Fruit fly (Drosophila melanogaster) whole organism, wandering third instar larva: ENCODE data around the gene CG9263.

Source experiments
- Abd-B ChIP-seq: fragments of >200 bp; optimal IDR thresholded peaks from 2 replicates; lab custom pipeline; 2017; ENCODE audit warnings: missing biosample characterization, missing genetic modification characterization
- CG9705 ChIP-seq: fragments of 200-800 bp; sonication (Bioruptor generic); optimal IDR thresholded peaks from 2 replicates; lab custom pipeline; 2018; ENCODE audit warnings: missing biosample characterization, mild to moderate bottlenecking, missing genetic modification characterization
- CrebA ChIP-seq: fragments of 200-800 bp; sonication (Bioruptor generic); optimal IDR thresholded peaks from 2 replicates; lab custom pipeline; 2016; ENCODE audit warnings: missing biosample characterization, mild to moderate bottlenecking, missing genetic modification characterization, borderline replicate concordance
- Dfd ChIP-seq: fragments of >200 bp; optimal IDR thresholded peaks from 2 replicates; lab custom pipeline; 2017; ENCODE audit warnings: missing biosample characterization, missing genetic modification characterization
- Dif ChIP-seq: fragments of 200-275, 200-300 bp; sonication (Bioruptor generic); optimal IDR thresholded peaks from 2 replicates; lab custom pipeline; 2018; ENCODE audit warnings: missing biosample characterization, missing genetic modification characterization; ENCODE audit not compliant: partially characterized antibody
- GATAd ChIP-seq: sonication (Bioruptor generic); optimal IDR thresholded peaks from 2 replicates; lab custom pipeline; 2016; ENCODE audit warnings: missing biosample characterization, missing genetic modification characterization
- HLH106 ChIP-seq: fragments of 200-800 bp; optimal IDR thresholded peaks from 3 replicates; lab custom pipeline; 2019; ENCODE audit warnings: missing biosample characterization, mild to moderate bottlenecking, missing genetic modification characterization, moderate library complexity
- Hnf4 ChIP-seq: fragments of 200-800 bp; sonication (Bioruptor generic); optimal IDR thresholded peaks from 2 replicates; lab custom pipeline; 2016; ENCODE audit warnings: missing biosample characterization, mild to moderate bottlenecking, missing genetic modification characterization
- Hr78 ChIP-seq: fragments of >200 bp; optimal IDR thresholded peaks from 2 replicates; lab custom pipeline; 2017; ENCODE audit warnings: missing biosample characterization, missing genetic modification characterization
- Hr83 ChIP-seq: fragments of 200-300 bp; sonication (Bioruptor generic); optimal IDR thresholded peaks from 2 replicates; lab custom pipeline; 2016; ENCODE audit warnings: missing biosample characterization, mild to moderate bottlenecking, missing genetic modification characterization, moderate library complexity; ENCODE audit not compliant: poor library complexity, severe bottlenecking
- Jra ChIP-seq: sonication (Bioruptor generic); optimal IDR thresholded peaks from 2 replicates; lab custom pipeline; 2016; ENCODE audit warnings: missing biosample characterization, missing genetic modification characterization
- Mio ChIP-seq: sonication (Bioruptor generic); optimal IDR thresholded peaks from 2 replicates; lab custom pipeline; 2016; ENCODE audit warnings: missing biosample characterization, missing genetic modification characterization
- Myc ChIP-seq: fragments of >200 bp; optimal IDR thresholded peaks from 2 replicates; lab custom pipeline; 2017
- OdsH ChIP-seq: fragments of 200-800 bp; sonication (Bioruptor generic); optimal IDR thresholded peaks from 2 replicates; lab custom pipeline; 2016; ENCODE audit warnings: missing biosample characterization, mild to moderate bottlenecking, missing genetic modification characterization
- Rel ChIP-seq, 2 experiments: fragments of 200-800 bp; sonication (Bioruptor generic) in 1 of 2; optimal IDR thresholded peaks; 2 replicates in 1 of 2; 3 replicates in 1 of 2; lab custom pipeline; 2016 to 2019; ENCODE audit warnings: mild to moderate bottlenecking in 2 of 2, missing biosample characterization in 2 of 2, missing genetic modification characterization in 2 of 2, moderate library complexity in 1 of 2
- Sp1 ChIP-seq: fragments of 200-800 bp; sonication (Bioruptor generic); optimal IDR thresholded peaks from 3 replicates; lab custom pipeline; 2019; ENCODE audit warnings: missing biosample characterization, mild to moderate bottlenecking, missing genetic modification characterization, moderate library complexity
- Vsx2 ChIP-seq: fragments of 200-300, 225-300 bp; sonication (Bioruptor generic); optimal IDR thresholded peaks from 2 replicates; lab custom pipeline; 2018; ENCODE audit warnings: missing biosample characterization, missing genetic modification characterization; ENCODE audit not compliant: partially characterized antibody
- br ChIP-seq: fragments of 200-800 bp; sonication (Bioruptor generic); optimal IDR thresholded peaks from 2 replicates; lab custom pipeline; 2016; ENCODE audit warnings: missing biosample characterization, missing genetic modification characterization
- brk ChIP-seq: fragments of 200-800 bp; sonication (Bioruptor generic); optimal IDR thresholded peaks from 2 replicates; lab custom pipeline; 2016; ENCODE audit warnings: missing biosample characterization, mild to moderate bottlenecking, missing genetic modification characterization
- dmrt93B ChIP-seq: fragments of 200-800 bp; sonication (Bioruptor generic); optimal IDR thresholded peaks from 2 replicates; lab custom pipeline; 2018; ENCODE audit warnings: missing biosample characterization, mild to moderate bottlenecking, missing genetic modification characterization
- dsf ChIP-seq: sonication (Bioruptor generic); optimal IDR thresholded peaks from 2 replicates; lab custom pipeline; 2016; ENCODE audit warnings: missing biosample characterization, missing genetic modification characterization, borderline replicate concordance
- ey ChIP-seq: fragments of 200-800 bp; sonication (Bioruptor generic); optimal IDR thresholded peaks from 2 replicates; lab custom pipeline; 2016; ENCODE audit warnings: missing biosample characterization, missing genetic modification characterization
- foxo ChIP-seq, 2 experiments: fragments of 200-800 bp; sonication (Bioruptor generic); optimal IDR thresholded peaks; 2 replicates in 1 of 2; 3 replicates in 1 of 2; lab custom pipeline; 2016 to 2017; ENCODE audit warnings: missing biosample characterization in 2 of 2, missing genetic modification characterization in 2 of 2
- fru ChIP-seq: fragments of 200-800 bp; sonication (Bioruptor generic); optimal IDR thresholded peaks from 3 replicates; lab custom pipeline; 2016; ENCODE audit warnings: missing biosample characterization, mild to moderate bottlenecking, missing genetic modification characterization
- h ChIP-seq: fragments of 200-800 bp; sonication (Bioruptor generic); optimal IDR thresholded peaks from 3 replicates; lab custom pipeline; 2016; ENCODE audit warnings: missing biosample characterization, mild to moderate bottlenecking, missing genetic modification characterization
- jim ChIP-seq: fragments of 175-275, 200-325 bp; sonication (Bioruptor generic); optimal IDR thresholded peaks from 2 replicates; lab custom pipeline; 2016; ENCODE audit warnings: missing biosample characterization, mild to moderate bottlenecking, missing genetic modification characterization
- pan ChIP-seq: fragments of >200 bp; optimal IDR thresholded peaks from 2 replicates; lab custom pipeline; 2017
- psq ChIP-seq: fragments of 200-800 bp; sonication (Bioruptor generic); optimal IDR thresholded peaks from 3 replicates; lab custom pipeline; 2017; ENCODE audit warnings: missing biosample characterization, mild to moderate bottlenecking, missing genetic modification characterization, moderate library complexity
- rgr ChIP-seq: fragments of 200-800 bp; sonication (Bioruptor generic); optimal IDR thresholded peaks from 3 replicates; lab custom pipeline; 2016; ENCODE audit warnings: missing biosample characterization, mild to moderate bottlenecking, missing genetic modification characterization
- sage ChIP-seq: fragments of 200-800 bp; sonication (Bioruptor generic); optimal IDR thresholded peaks from 2 replicates; lab custom pipeline; 2016; ENCODE audit warnings: missing biosample characterization, mild to moderate bottlenecking, missing genetic modification characterization
- tai ChIP-seq: sonication (Bioruptor generic); optimal IDR thresholded peaks from 2 replicates; lab custom pipeline; 2016; ENCODE audit warnings: missing biosample characterization, missing genetic modification characterization
- usp ChIP-seq: fragments of >200 bp; optimal IDR thresholded peaks from 2 replicates; lab custom pipeline; 2017; ENCODE audit warnings: missing biosample characterization, missing genetic modification characterization
- woc ChIP-seq: sonication (Bioruptor generic); optimal IDR thresholded peaks from 2 replicates; lab custom pipeline; 2016; ENCODE audit warnings: missing biosample characterization, mild to moderate bottlenecking, missing genetic modification characterization

CG9263 gene

DNA sequence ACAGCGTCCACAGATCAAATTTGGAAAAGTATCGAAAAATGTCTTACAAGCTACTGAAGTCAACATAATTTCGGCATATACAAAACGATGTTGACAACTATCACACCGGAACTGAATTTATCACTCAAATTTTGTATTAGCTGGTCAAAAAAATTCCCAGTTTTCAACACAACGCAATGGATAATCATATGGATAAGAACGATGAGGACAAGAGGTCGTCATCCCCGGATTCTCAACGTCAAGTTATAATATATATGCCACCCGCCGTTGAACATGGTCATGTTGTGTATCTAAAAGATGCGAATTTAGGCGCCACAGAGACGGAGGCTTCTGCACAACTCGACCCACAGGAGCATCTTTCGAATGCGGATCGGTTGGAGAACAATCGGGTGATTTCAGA, at the start of gene CG9263:
TSS of gene CG9263 (minus strand) at position 101 of the 400 bp plus-strand sequence.
- TF ChIP-seq CG9705 (GFP tag; lab: Kevin White, UChicago) (no peak), pan (lab: Kevin White, UChicago) (no peak), Sp1 (no peak), dsf (no peak), rgr (GFP tag; lab: Kevin White, UChicago) (no peak), Dfd (no peak), Myc (lab: Kevin White, UChicago) (no peak)

DNA sequence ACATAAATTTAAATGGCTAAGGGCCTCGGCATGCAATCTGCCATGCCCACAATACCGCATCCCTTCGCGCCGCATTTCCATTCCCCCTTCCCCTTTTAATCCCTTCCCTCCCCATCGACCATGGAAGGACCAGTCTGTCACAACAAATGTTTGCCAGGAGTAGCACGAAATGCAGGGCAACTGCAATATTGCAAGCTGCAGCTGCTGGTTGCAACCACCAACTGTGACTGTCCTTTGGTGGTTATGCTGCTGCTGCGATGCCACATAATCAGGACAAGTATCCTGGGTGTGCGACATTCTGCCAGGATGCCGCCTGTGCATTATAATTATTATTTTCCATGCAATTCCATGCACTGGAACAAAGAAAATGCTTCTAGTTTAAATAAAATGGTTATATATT, 49.0 kb upstream of the CG9263 start:
- no peak for TF ChIP-seq ey (GFP tag; lab: Kevin White, UChicago)
- TF ChIP-seq Vsx2 (GFP tag; lab: Kevin White, UChicago): no peak
- TF ChIP-seq dsf: no peak
- no peak for TF ChIP-seq Sp1
- no peak for TF ChIP-seq Mio (GFP tag; lab: Kevin White, UChicago)
- no peak for TF ChIP-seq HLH106
- TF ChIP-seq Hr83 (GFP tag; lab: Kevin White, UChicago): no peak
- TF ChIP-seq Rel (GFP tag; optimal IDR thresholded peaks at IDR 0.05; lab: Kevin White, UChicago): no peak
- no peak for TF ChIP-seq Rel (tag; optimal IDR thresholded peaks at IDR 0.05; lab: Kevin White, UChicago)
- TF ChIP-seq sage (GFP tag; lab: Kevin White, UChicago): no peak
- no peak for TF ChIP-seq Hr78 (GFP tag; lab: Kevin White, UChicago)
- no peak for TF ChIP-seq Dif (GFP tag; lab: Kevin White, UChicago)
- TF ChIP-seq, all 38 proteins: peak for 0

DNA sequence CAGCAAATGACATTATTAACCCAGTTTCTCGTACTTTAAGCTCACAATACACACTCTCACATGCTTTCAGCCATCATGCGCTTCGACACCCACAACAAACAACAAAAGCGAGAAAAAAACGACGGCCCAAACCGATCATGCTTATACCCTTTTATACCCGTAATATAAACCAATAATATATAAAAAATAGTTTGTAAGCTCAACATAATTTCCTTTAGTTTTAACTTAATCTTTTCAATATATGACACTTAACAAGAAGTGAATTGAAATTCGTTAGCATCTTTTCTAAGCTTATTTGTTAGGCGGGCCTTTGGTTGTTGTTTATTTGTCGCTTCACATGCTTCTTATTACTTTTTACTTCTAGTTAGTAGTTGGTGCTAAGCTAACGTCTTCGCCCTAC, 44.3 kb upstream of the CG9263 start:
- TF ChIP-seq Hnf4 (GFP tag; lab: Kevin White, UChicago): no peak
- no peak for TF ChIP-seq pan (lab: Kevin White, UChicago)
- TF ChIP-seq dsf: no peak
- no peak for TF ChIP-seq Jra (GFP tag; lab: Kevin White, UChicago)
- TF ChIP-seq ey (GFP tag; lab: Kevin White, UChicago): no peak
- no peak for TF ChIP-seq fru
- TF ChIP-seq CG9705 (GFP tag; lab: Kevin White, UChicago): no peak
- TF ChIP-seq usp (GFP tag; lab: Kevin White, UChicago): no peak
- no peak for TF ChIP-seq jim (GFP tag; lab: Kevin White, UChicago)

DNA sequence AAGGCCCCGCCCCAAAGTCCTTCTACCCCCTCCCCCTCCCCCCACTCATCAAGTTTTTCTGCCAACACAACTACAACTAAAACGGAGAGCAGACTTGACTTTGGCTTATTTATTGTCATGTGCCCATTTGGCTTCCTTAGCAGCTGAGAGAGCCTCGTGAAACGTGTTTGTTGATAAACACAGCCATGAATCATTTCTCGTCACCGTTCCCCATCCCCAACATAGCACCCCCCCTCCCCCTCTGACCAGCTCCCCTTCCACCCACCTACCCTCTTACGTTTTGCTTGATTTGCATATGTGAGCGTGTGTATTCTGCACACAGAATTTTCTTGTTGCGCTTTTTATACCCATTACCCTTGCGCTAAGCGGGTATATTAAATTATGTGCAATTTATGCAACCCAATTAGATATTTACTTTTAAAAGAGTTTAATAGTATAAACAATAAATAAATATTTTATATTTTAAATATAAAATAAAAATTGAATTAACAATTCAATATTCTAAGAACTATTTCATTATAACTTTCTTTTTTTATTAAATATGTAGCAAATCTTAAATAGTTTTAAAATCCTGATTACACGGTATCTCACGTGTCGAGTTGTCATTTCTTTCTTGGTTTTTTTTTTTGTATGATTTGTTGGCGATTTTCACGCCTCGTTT, 29.5 kb upstream of the CG9263 start:
- TF ChIP-seq OdsH (no peak), HLH106 (peak; percentile 48), Hnf4 (GFP tag; lab: Kevin White, UChicago) (no peak), CG9705 (GFP tag; lab: Kevin White, UChicago) (no peak), dsf (no peak), tai (GFP tag; lab: Kevin White, UChicago) (no peak), Mio (GFP tag; lab: Kevin White, UChicago) (no peak), woc (GFP tag; lab: Kevin White, UChicago) (peak; percentile 23), GATAd (GFP tag; lab: Kevin White, UChicago) (no peak), pan (lab: Kevin White, UChicago) (no peak), CrebA (GFP tag; lab: Kevin White, UChicago) (no peak), h (peak; percentile 2), jim (GFP tag; lab: Kevin White, UChicago) (no peak), fru (peak; percentile 17), brk (no peak), br (GFP tag; lab: Kevin White, UChicago) (no peak), dmrt93B (GFP tag; lab: Kevin White, UChicago) (peak; percentile 13), Vsx2 (GFP tag; lab: Kevin White, UChicago) (no peak), usp (GFP tag; lab: Kevin White, UChicago) (no peak), Jra (GFP tag; lab: Kevin White, UChicago) (no peak), foxo (GFP tag; optimal IDR thresholded peaks at IDR 0.05; lab: Kevin White, UChicago) (peak in 1 of 2 experiments; percentile 30), Sp1 (peak; percentile 42), Hr78 (GFP tag; lab: Kevin White, UChicago) (no peak), sage (GFP tag; lab: Kevin White, UChicago) (no peak), ey (GFP tag; lab: Kevin White, UChicago) (no peak), Hr83 (GFP tag; lab: Kevin White, UChicago) (no peak), rgr (GFP tag; lab: Kevin White, UChicago) (no peak), Myc (lab: Kevin White, UChicago) (no peak), Dif (GFP tag; lab: Kevin White, UChicago) (no peak), psq (GFP tag; lab: Kevin White, UChicago) (peak; percentile 46), Abd-B (GFP tag; lab: Kevin White, UChicago) (no peak), Dfd (no peak)
